Fruit fly (Drosophila melanogaster): ENCODE measurements around the gene otu.

- TF ChIP-seq CG8478 (optimal IDR thresholded peaks at IDR 0.05) = no peak
- no peak for TF ChIP-seq pan (optimal IDR thresholded peaks at IDR 0.05)
- no peak for TF ChIP-seq Dll (optimal IDR thresholded peaks at IDR 0.05)
- no peak for TF ChIP-seq usp (GFP tag; optimal IDR thresholded peaks at IDR 0.05)
- no peak for TF ChIP-seq psq (optimal IDR thresholded peaks at IDR 0.05)
These were observed 12.7 kb upstream of the otu start for dm6 chrX:8502053-8502452.
